Worm (Caenorhabditis elegans): ENCODE measurements around the gene T07G12.5.

- TF ChIP-seq lin-13 (tag; optimal IDR thresholded peaks at IDR 0.05) (no peak), nhr-2 (tag; optimal IDR thresholded peaks at IDR 0.05) (no peak), sptf-1 (tag; optimal IDR thresholded peaks at IDR 0.05) (no peak), nhr-76 (tag; optimal IDR thresholded peaks at IDR 0.05) (no peak), elt-3 (tag; optimal IDR thresholded peaks at IDR 0.05) (no peak), lsy-2 (tag; optimal IDR thresholded peaks at IDR 0.05) (no peak), ztf-11 (tag; optimal IDR thresholded peaks at IDR 0.05) (no peak)
Observed at ce11 chrIV:10545038-10545437, at the start of gene T07G12.5.
